Worm (Caenorhabditis elegans) whole organism, late embryonic: ENCODE data around the gene nstp-9.

Source experiments
- C38D4.7 ChIP-seq: fragments of 200-800 bp; sonication (Bioruptor generic); optimal IDR thresholded peaks from 2 replicates; lab custom pipeline; 2018; ENCODE audit warnings: mild to moderate bottlenecking, missing genetic modification characterization, moderate library complexity, missing compliant biosample characterization
- F13H6.1 ChIP-seq: sonication (generic microtip); optimal IDR thresholded peaks from 2 replicates; lab custom pipeline; 2016; ENCODE audit warnings: missing genetic modification characterization, missing compliant biosample characterization
- K02D7.2 ChIP-seq: sonication (generic microtip); optimal IDR thresholded peaks from 2 replicates; lab custom pipeline; 2017; ENCODE audit warnings: mild to moderate bottlenecking, missing genetic modification characterization, missing compliant biosample characterization
- ahr-1 ChIP-seq: sonication (generic microtip); optimal IDR thresholded peaks from 2 replicates; lab custom pipeline; 2016; ENCODE audit warnings: missing genetic modification characterization, missing compliant biosample characterization
- ceh-18 ChIP-seq: sonication (generic microtip); optimal IDR thresholded peaks from 2 replicates; lab custom pipeline; 2016; ENCODE audit warnings: missing genetic modification characterization, missing compliant biosample characterization
- ceh-19 ChIP-seq: fragments of 200-800 bp; sonication (Bioruptor generic); optimal IDR thresholded peaks from 2 replicates; lab custom pipeline; 2018; ENCODE audit warnings: mild to moderate bottlenecking, missing genetic modification characterization, missing compliant biosample characterization
- ceh-2 ChIP-seq: sonication (generic microtip); optimal IDR thresholded peaks from 2 replicates; lab custom pipeline; 2016; ENCODE audit warnings: missing genotype, missing genetic modification characterization, missing compliant biosample characterization
- ceh-22 ChIP-seq: sonication (generic microtip); optimal IDR thresholded peaks from 2 replicates; lab custom pipeline; 2017; ENCODE audit warnings: missing biosample characterization, missing genetic modification characterization
- ceh-24 ChIP-seq: sonication (generic microtip); optimal IDR thresholded peaks from 2 replicates; lab custom pipeline; 2016; ENCODE audit warnings: mild to moderate bottlenecking, missing genetic modification characterization, missing compliant biosample characterization
- ceh-31 ChIP-seq: sonication (generic microtip); optimal IDR thresholded peaks from 2 replicates; lab custom pipeline; 2016; ENCODE audit warnings: missing genetic modification characterization, missing compliant biosample characterization
- ceh-34 ChIP-seq: sonication (generic microtip); optimal IDR thresholded peaks from 2 replicates; lab custom pipeline; 2016; ENCODE audit warnings: mild to moderate bottlenecking, missing genetic modification characterization, missing compliant biosample characterization
- ceh-45 ChIP-seq: fragments of 200-800 bp; sonication (Bioruptor generic); IDR thresholded peaks from 2 replicates; pipeline ENCODE4 v1.3.6; 2022; ENCODE audit warnings: missing genetic modification reagents, missing genetic modification characterization, missing compliant biosample characterization
- ceh-48 ChIP-seq: sonication (generic microtip); optimal IDR thresholded peaks from 2 replicates; lab custom pipeline; 2016; ENCODE audit warnings: missing genetic modification characterization, inconsistent platforms, missing compliant biosample characterization
- ceh-6 ChIP-seq: fragments of 200-800 bp; sonication (Bioruptor generic); optimal IDR thresholded peaks from 2 replicates; lab custom pipeline; 2018; ENCODE audit warnings: mild to moderate bottlenecking, missing genetic modification characterization, missing compliant biosample characterization
- dmd-4 ChIP-seq: sonication (generic microtip); optimal IDR thresholded peaks from 2 replicates; lab custom pipeline; 2016; ENCODE audit warnings: borderline replicate concordance, missing genetic modification characterization, missing compliant biosample characterization
- elt-2 ChIP-seq: sonication (generic microtip); optimal IDR thresholded peaks from 2 replicates; lab custom pipeline; 2016; ENCODE audit warnings: missing genetic modification reagents, missing genetic modification characterization, missing compliant biosample characterization
- elt-4 ChIP-seq: sonication (generic microtip); optimal IDR thresholded peaks from 2 replicates; lab custom pipeline; 2016; ENCODE audit warnings: missing genetic modification characterization, missing compliant biosample characterization
- fax-1 ChIP-seq: sonication (generic microtip); optimal IDR thresholded peaks from 2 replicates; lab custom pipeline; 2016; ENCODE audit warnings: missing genotype, missing genetic modification characterization, missing compliant biosample characterization
- fkh-10 ChIP-seq: fragments of 150-350 bp; optimal IDR thresholded peaks from 2 replicates; lab custom pipeline; 2014; ENCODE audit warnings: missing biosample characterization, missing genetic modification reagents, missing genetic modification characterization
- fkh-6 ChIP-seq: sonication (generic microtip); optimal IDR thresholded peaks from 2 replicates; lab custom pipeline; 2016; ENCODE audit warnings: missing genetic modification characterization, missing compliant biosample characterization
- hlh-30 ChIP-seq: sonication (generic microtip); optimal IDR thresholded peaks from 2 replicates; lab custom pipeline; 2017; ENCODE audit warnings: antibody characterized with exemption, missing genetic modification characterization, missing compliant biosample characterization; ENCODE audit not compliant: insufficient read depth
- hlh-8 ChIP-seq: sonication (generic microtip); optimal IDR thresholded peaks from 2 replicates; lab custom pipeline; 2016; ENCODE audit warnings: missing genotype, missing genetic modification characterization, missing compliant biosample characterization
- lim-6 ChIP-seq: sonication (generic microtip); optimal IDR thresholded peaks from 2 replicates; lab custom pipeline; 2016; ENCODE audit warnings: missing genetic modification characterization, missing compliant biosample characterization
- lin-11 ChIP-seq: fragments of 200-800 bp; sonication (Bioruptor generic); optimal IDR thresholded peaks from 2 replicates; lab custom pipeline; 2018; ENCODE audit warnings: mild to moderate bottlenecking, missing genetic modification characterization, missing compliant biosample characterization
- madf-2 ChIP-seq: sonication (generic microtip); optimal IDR thresholded peaks from 2 replicates; lab custom pipeline; 2017; ENCODE audit warnings: missing genetic modification characterization, missing compliant biosample characterization
- mec-3 ChIP-seq: sonication (generic microtip); optimal IDR thresholded peaks from 2 replicates; lab custom pipeline; 2016; ENCODE audit warnings: borderline replicate concordance, missing genetic modification characterization, missing compliant biosample characterization
- nfya-1 ChIP-seq: sonication (generic microtip); optimal IDR thresholded peaks from 2 replicates; lab custom pipeline; 2017; ENCODE audit warnings: missing genetic modification characterization, mild to moderate bottlenecking, missing compliant biosample characterization, antibody characterized with exemption, moderate library complexity
- nhr-11 ChIP-seq: fragments of 150-350 bp; optimal IDR thresholded peaks from 2 replicates; lab custom pipeline; 2014; ENCODE audit warnings: missing biosample characterization, missing genetic modification characterization
- npax-4 ChIP-seq: sonication (generic microtip); optimal IDR thresholded peaks from 2 replicates; lab custom pipeline; 2016; ENCODE audit warnings: missing genetic modification characterization, missing compliant biosample characterization
- odd-2 ChIP-seq: sonication (generic microtip); optimal IDR thresholded peaks from 2 replicates; lab custom pipeline; 2017; ENCODE audit warnings: antibody characterized with exemption, mild to moderate bottlenecking, missing genetic modification characterization, missing compliant biosample characterization
- pag-3 ChIP-seq: sonication (generic microtip); optimal IDR thresholded peaks from 2 replicates; lab custom pipeline; 2016; ENCODE audit warnings: missing compliant biosample characterization, missing genetic modification characterization, borderline replicate concordance
- pat-9 ChIP-seq: fragments of 200-800 bp; sonication (Bioruptor generic); optimal IDR thresholded peaks from 2 replicates; lab custom pipeline; 2018; ENCODE audit warnings: mild to moderate bottlenecking, missing genetic modification characterization, moderate library complexity, missing compliant biosample characterization
- pax-1 ChIP-seq: fragments of 150-350 bp; optimal IDR thresholded peaks from 2 replicates; lab custom pipeline; 2014; ENCODE audit warnings: missing biosample characterization, missing genetic modification characterization
- pha-4 ChIP-seq: fragments of 150-350 bp; optimal IDR thresholded peaks from 2 replicates; lab custom pipeline; 2018; ENCODE audit warnings: missing biosample characterization, missing genetic modification reagents, missing genetic modification characterization
- ref-2 ChIP-seq: sonication (generic microtip); optimal IDR thresholded peaks from 2 replicates; lab custom pipeline; 2016; ENCODE audit warnings: missing genetic modification characterization, missing compliant biosample characterization
- sdc-2 ChIP-seq: sonication (generic microtip); optimal IDR thresholded peaks from 2 replicates; lab custom pipeline; 2016; ENCODE audit warnings: missing genotype, missing genetic modification characterization, missing compliant biosample characterization
- ttx-3 ChIP-seq: sonication (generic microtip); optimal IDR thresholded peaks from 2 replicates; lab custom pipeline; 2016; ENCODE audit warnings: missing genetic modification reagents, missing genetic modification characterization, missing compliant biosample characterization
- unc-42 ChIP-seq: sonication (generic microtip); optimal IDR thresholded peaks from 2 replicates; lab custom pipeline; 2016; ENCODE audit warnings: missing genotype, missing genetic modification characterization, missing compliant biosample characterization
- unc-86 ChIP-seq: sonication (generic microtip); optimal IDR thresholded peaks from 2 replicates; lab custom pipeline; 2016; ENCODE audit warnings: missing genetic modification characterization, missing compliant biosample characterization
- zip-5 ChIP-seq: sonication (generic microtip); optimal IDR thresholded peaks from 2 replicates; lab custom pipeline; 2016; ENCODE audit warnings: missing genetic modification characterization, missing compliant biosample characterization
- ztf-16 ChIP-seq: sonication (generic microtip); optimal IDR thresholded peaks from 2 replicates; lab custom pipeline; 2017; ENCODE audit warnings: missing genetic modification characterization, missing compliant biosample characterization

nstp-9 gene

DNA sequence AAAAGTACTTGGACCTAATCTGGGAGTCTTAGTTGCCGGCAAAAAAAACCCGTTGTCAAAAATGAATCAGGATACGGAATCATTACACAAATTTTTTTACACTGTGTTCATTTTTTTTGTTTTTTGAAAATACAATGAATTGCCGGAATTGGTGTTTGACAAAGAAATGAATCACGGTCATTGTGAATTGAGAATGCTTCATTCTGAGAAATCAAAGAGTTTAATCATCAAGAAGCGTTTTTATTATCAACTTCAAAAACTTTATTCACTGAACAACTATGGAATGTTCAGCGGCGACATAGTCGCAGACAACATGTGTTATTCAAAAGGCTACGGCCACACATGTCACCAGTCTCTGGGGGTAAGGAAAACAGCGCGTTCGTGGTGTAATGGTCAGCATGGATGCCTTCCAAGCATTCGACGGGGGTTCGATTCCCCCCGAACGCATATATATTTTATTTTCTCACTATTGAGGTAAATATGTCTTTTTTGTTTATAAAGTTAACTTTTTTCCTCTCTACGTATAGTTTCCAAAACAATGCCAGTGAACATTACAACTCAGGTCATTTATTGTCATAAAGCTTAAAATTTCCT lies 44.0 kb upstream of the nstp-9 start, which contains the start of gene nas-10 (continued):
- TF ChIP-seq fkh-6 (peak; percentile 81), ahr-1 (tag; lab: Kevin White, UChicago) (peak; percentile 39), ttx-3 (tag; lab: Kevin White, UChicago) (peak; percentile 88), fax-1 (peak; percentile 77), pag-3 (tag; lab: Kevin White, UChicago) (peak; percentile 14), ceh-18 (tag; lab: Kevin White, UChicago) (peak; percentile 47), odd-2 (peak; percentile 38), ceh-6 (GFP tag; lab: Kevin White, UChicago) (peak; percentile 80), ceh-2 (tag; lab: Kevin White, UChicago) (peak; percentile 75), hlh-30 (peak; percentile 43), elt-4 (no peak), nhr-11 (tag; lab: Kevin White, UChicago) (no peak), sdc-2 (tag; lab: Kevin White, UChicago) (peak; percentile 84), ceh-22 (tag; lab: Kevin White, UChicago) (no peak), zip-5 (tag; lab: Kevin White, UChicago) (peak; percentile 58), lim-6 (peak; percentile 46), ceh-34 (tag; lab: Kevin White, UChicago) (peak; percentile 82), pat-9 (tag; lab: Kevin White, UChicago) (peak; percentile 86), pha-4 (tag; lab: Kevin White, UChicago) (no peak), ceh-48 (peak; percentile 71), ceh-24 (tag; lab: Kevin White, UChicago) (peak; percentile 44), C38D4.7 (peak; percentile 73), ceh-19 (GFP tag; lab: Kevin White, UChicago) (peak; percentile 83), lin-11 (tag; lab: Kevin White, UChicago) (peak; percentile 73), ceh-45 (GFP tag; lab: Robert Waterston, UW) (peak; percentile 82), fkh-10 (GFP tag; lab: Kevin White, UChicago) (no peak), pax-1 (no peak), ref-2 (tag; lab: Kevin White, UChicago) (peak; percentile 58), dmd-4 (tag; lab: Kevin White, UChicago) (peak; percentile 60), unc-86 (tag; lab: Kevin White, UChicago) (peak; percentile 73), ztf-16 (peak; percentile 85), nfya-1 (tag; lab: Kevin White, UChicago) (peak; percentile 56), unc-42 (tag; lab: Kevin White, UChicago) (peak; percentile 37), hlh-8 (tag; lab: Kevin White, UChicago) (peak; percentile 82), mec-3 (tag; lab: Kevin White, UChicago) (no peak)
- TF ChIP-seq, all 69 proteins: peak for 58

DNA sequence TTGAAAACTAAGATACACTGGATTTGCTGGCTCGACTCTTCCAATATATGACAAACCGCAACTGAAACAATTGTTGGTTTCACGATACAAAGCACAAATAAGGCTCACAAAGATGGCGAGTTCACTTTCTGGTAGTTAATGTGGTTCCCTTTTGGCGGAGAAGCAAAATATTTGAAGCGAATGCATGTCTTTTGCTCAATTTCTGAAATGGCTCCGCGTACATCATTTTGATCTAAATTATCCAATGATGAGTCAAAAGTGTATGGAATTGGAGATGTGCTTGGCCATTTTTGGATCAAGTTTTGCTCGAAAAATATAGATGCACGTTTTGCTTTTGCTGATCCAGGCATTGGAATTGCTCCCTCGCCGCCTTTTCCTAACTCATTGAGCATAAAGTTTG lies 42.2 kb upstream of the nstp-9 start:
- no peak for TF ChIP-seq F13H6.1 (tag; lab: Kevin White, UChicago)
- TF ChIP-seq ceh-18 (tag; lab: Kevin White, UChicago), result no peak
- no peak for TF ChIP-seq odd-2

- TF ChIP-seq ahr-1 (tag; lab: Kevin White, UChicago) (no peak), npax-4 (no peak), elt-2 (tag; lab: Kevin White, UChicago) (no peak), ceh-31 (tag; lab: Kevin White, UChicago) (no peak), unc-86 (tag; lab: Kevin White, UChicago) (no peak), pha-4 (tag; lab: Kevin White, UChicago) (no peak), madf-2 (tag; lab: Kevin White, UChicago) (no peak), K02D7.2 (tag; lab: Kevin White, UChicago) (no peak)
Observed at ce11 chrX:10959136-10959535, 39.6 kb upstream of the nstp-9 start, which contains the start of gene K09C8.2. K09C8.2 (plus strand) TSS chrX:10959436.
